Fruit fly (Drosophila melanogaster) S2 (cell line): Measurements from ENCODE around the gene CG44194.

Experiments
- CG8478 ChIP-seq: fragments of >200 bp; optimal IDR thresholded peaks from 2 replicates; lab custom pipeline; 2018
- CTCF ChIP-seq, 2 experiments: fragments of >200 bp; optimal IDR thresholded peaks; 2 replicates each; lab custom pipeline; 2018

CG44194 gene

dm6 chr3R:13018284-13018900, 20.9 kb upstream of the CG44194 start:
- TF ChIP-seq CTCF (optimal IDR thresholded peaks at IDR 0.05; lab: Kevin White, UChicago) = no peak
- no peak for TF ChIP-seq CG8478

dm6 chr3R:13017623-13018036, 20.1 kb upstream of the CG44194 start:
- TF ChIP-seq CG8478 (no peak), CTCF (optimal IDR thresholded peaks at IDR 0.05; lab: Kevin White, UChicago) (no peak)

dm6 chr3R:13015811-13016766, 18.6 kb upstream of the CG44194 start:
- no peak for TF ChIP-seq CTCF (optimal IDR thresholded peaks at IDR 0.05; lab: Kevin White, UChicago)
- TF ChIP-seq CG8478 = no peak

dm6 chr3R:13015402-13015801, 17.9 kb upstream of the CG44194 start:
- no peak for TF ChIP-seq CTCF (optimal IDR thresholded peaks at IDR 0.05; lab: Kevin White, UChicago)
- no peak for TF ChIP-seq CG8478

dm6 chr3R:13014168-13014881, 16.8 kb upstream of the CG44194 start:
- no peak for TF ChIP-seq CTCF (optimal IDR thresholded peaks at IDR 0.05; lab: Kevin White, UChicago)
- TF ChIP-seq CG8478 = no peak

- TF ChIP-seq CTCF (optimal IDR thresholded peaks at IDR 0.05; lab: Kevin White, UChicago) (no peak), CG8478 (no peak)
These were observed 15.5 kb upstream of the CG44194 start for dm6 chr3R:13012990-13013389.

dm6 chr3R:13012351-13012750, 14.8 kb upstream of the CG44194 start:
- TF ChIP-seq CG8478 = no peak
- no peak for TF ChIP-seq CTCF (optimal IDR thresholded peaks at IDR 0.05; lab: Kevin White, UChicago)

dm6 chr3R:13011621-13011963, 14.1 kb upstream of the CG44194 start, which contains the start of gene CtBP:
CtBP (plus strand) TSS chr3R:13011649.
- TF ChIP-seq CTCF (optimal IDR thresholded peaks at IDR 0.05; lab: Kevin White, UChicago) (no peak), CG8478 (no peak)

dm6 chr3R:13010905-13011620, 13.5 kb upstream of the CG44194 start, which contains the start of gene CG8031:
CG8031 (minus strand) TSS chr3R:13011310.
- no peak for TF ChIP-seq CTCF (optimal IDR thresholded peaks at IDR 0.05; lab: Kevin White, UChicago)
- TF ChIP-seq CG8478 = no peak

dm6 chr3R:13009595-13009994, 12.1 kb upstream of the CG44194 start, which contains the start of gene CG11656:
CG11656 (plus strand) TSS chr3R:13009895.
- no peak for TF ChIP-seq CTCF (optimal IDR thresholded peaks at IDR 0.05; lab: Kevin White, UChicago)
- TF ChIP-seq CG8478 = no peak

dm6 chr3R:12998234-12998591, 687 bp upstream of the CG44194 start:
- TF ChIP-seq CG8478 = no peak
- no peak for TF ChIP-seq CTCF (optimal IDR thresholded peaks at IDR 0.05; lab: Kevin White, UChicago)

- no peak for TF ChIP-seq CG8478
- no peak for TF ChIP-seq CTCF (optimal IDR thresholded peaks at IDR 0.05; lab: Kevin White, UChicago)
These were observed 2.0 kb downstream of the CG44194 start, which contains the start of gene CG7488 for dm6 chr3R:12995522-12995921. CG7488 (plus strand) TSS chr3R:12995620.

dm6 chr3R:12995047-12995446, 2.5 kb downstream of the CG44194 start, which contains the start of gene yellow-f2:
yellow-f2 (minus strand) TSS chr3R:12995147.
- TF ChIP-seq CTCF (optimal IDR thresholded peaks at IDR 0.05; lab: Kevin White, UChicago) (no peak), CG8478 (no peak)

- no peak for TF ChIP-seq CTCF (optimal IDR thresholded peaks at IDR 0.05; lab: Kevin White, UChicago)
- TF ChIP-seq CG8478 = no peak
These were observed 4.5 kb downstream of the CG44194 start, which contains the start of gene yellow-f for dm6 chr3R:12993018-12993417. yellow-f (minus strand) TSS chr3R:12993201.

- no peak for TF ChIP-seq CTCF (optimal IDR thresholded peaks at IDR 0.05; lab: Kevin White, UChicago)
- TF ChIP-seq CG8478 = no peak
These were observed 9.1 kb downstream of the CG44194 start, which contains the start of gene CG14383 for dm6 chr3R:12988411-12988810. CG14383 (minus strand) TSS chr3R:12988511.
